Fruit fly (Drosophila melanogaster) whole organism, embryonic: ENCODE measurements around the gene DIP2.

ENCODE experiments used
- Atf-2 ChIP-seq: fragments of 200-800 bp; sonication (Bioruptor generic); optimal IDR thresholded peaks from 2 replicates; lab custom pipeline; 2016; ENCODE audit warnings: missing biosample characterization, missing genetic modification characterization
- B-H1 ChIP-seq: fragments of 200-800 bp; sonication (Bioruptor generic); IDR thresholded peaks from 3 replicates; pipeline ENCODE4 v1.3.6; 2022; ENCODE audit warnings: missing biosample characterization, missing genetic modification characterization
- CG10147 ChIP-seq: fragments of 200-800 bp; sonication (Bioruptor generic); optimal IDR thresholded peaks from 2 replicates; lab custom pipeline; 2019; ENCODE audit warnings: missing biosample characterization, mild to moderate bottlenecking, missing genetic modification characterization, moderate library complexity
- CG10565 ChIP-seq: fragments of 200-800 bp; sonication (Bioruptor generic); optimal IDR thresholded peaks from 3 replicates; lab custom pipeline; 2016; ENCODE audit warnings: missing biosample characterization, mild to moderate bottlenecking, missing genetic modification characterization
- CG11093 ChIP-seq: fragments of 200-800 bp; sonication (Bioruptor generic); IDR thresholded peaks from 3 replicates; pipeline ENCODE4 v1.3.6; 2022; ENCODE audit warnings: missing biosample characterization, missing genetic modification characterization
- CG12104 ChIP-seq: fragments of 200-800 bp; sonication (Bioruptor generic); optimal IDR thresholded peaks from 3 replicates; lab custom pipeline; 2016; ENCODE audit warnings: missing biosample characterization, missing genetic modification characterization
- CG12236 ChIP-seq: fragments of 200-800 bp; sonication (Bioruptor generic); optimal IDR thresholded peaks from 2 replicates; lab custom pipeline; 2016; ENCODE audit warnings: missing biosample characterization, missing genetic modification characterization
- CG13296 ChIP-seq: fragments of 200-800 bp; sonication (Bioruptor generic); optimal IDR thresholded peaks from 3 replicates; lab custom pipeline; 2018; ENCODE audit warnings: missing biosample characterization, mild to moderate bottlenecking, missing genetic modification characterization
- CG16813 ChIP-seq: fragments of 200-800 bp; sonication (Bioruptor generic); IDR thresholded peaks from 3 replicates; pipeline ENCODE4 v1.3.6; 2022; ENCODE audit warnings: missing biosample characterization, missing genetic modification characterization; ENCODE audit not compliant: partially characterized antibody
- CG17359 ChIP-seq: fragments of 200-800 bp; sonication (Bioruptor generic); optimal IDR thresholded peaks from 3 replicates; lab custom pipeline; 2018; ENCODE audit warnings: missing biosample characterization, mild to moderate bottlenecking, missing genetic modification characterization, moderate library complexity
- CG1792 ChIP-seq: fragments of 200-800 bp; sonication (Bioruptor generic); optimal IDR thresholded peaks from 2 replicates; lab custom pipeline; 2016; ENCODE audit warnings: missing biosample characterization, missing genetic modification characterization
- CG31388 ChIP-seq: fragments of 200-800 bp; sonication (Bioruptor generic); optimal IDR thresholded peaks from 2 replicates; lab custom pipeline; 2016; ENCODE audit warnings: missing biosample characterization, missing genetic modification characterization
- CG3163 ChIP-seq: fragments of 200-800 bp; sonication (Bioruptor generic); optimal IDR thresholded peaks from 3 replicates; lab custom pipeline; 2016; ENCODE audit warnings: missing biosample characterization, missing genetic modification characterization
- CG3407 ChIP-seq: fragments of 200-800 bp; sonication (Bioruptor generic); optimal IDR thresholded peaks from 2 replicates; lab custom pipeline; 2018; ENCODE audit warnings: missing biosample characterization, mild to moderate bottlenecking, missing genetic modification characterization
- CG3726 ChIP-seq: fragments of 200-800 bp; sonication (Bioruptor generic); IDR thresholded peaks from 3 replicates; pipeline ENCODE4, ENCODE4 v1.3.6; 2022; ENCODE audit warnings: missing biosample characterization, missing genetic modification characterization
- CG4424 ChIP-seq: fragments of 200-800 bp; sonication (Bioruptor generic); optimal IDR thresholded peaks from 3 replicates; lab custom pipeline; 2016; ENCODE audit warnings: missing biosample characterization, missing genetic modification characterization
- CG7745 ChIP-seq: fragments of 200-800 bp; sonication (Bioruptor generic); optimal IDR thresholded peaks from 2 replicates; lab custom pipeline; 2018; ENCODE audit warnings: missing biosample characterization, mild to moderate bottlenecking, missing genetic modification characterization, moderate library complexity
- CG8359 ChIP-seq: fragments of 200-800 bp; sonication (Bioruptor generic); optimal IDR thresholded peaks from 2 replicates; lab custom pipeline; 2017; ENCODE audit warnings: missing biosample characterization, mild to moderate bottlenecking, missing genetic modification characterization, borderline replicate concordance
- Ets65A ChIP-seq: fragments of 200-800 bp; sonication (Bioruptor generic); peaks from one replicate; lab custom pipeline; 2016; ENCODE audit warnings: missing biosample characterization, missing genetic modification characterization
- Fer2 ChIP-seq: fragments of 200-800 bp; sonication (Bioruptor generic); optimal IDR thresholded peaks from 2 replicates; lab custom pipeline; 2018; ENCODE audit warnings: missing biosample characterization, mild to moderate bottlenecking, missing genetic modification characterization, moderate library complexity
- HmgZ ChIP-seq: fragments of 200-800 bp; sonication (Bioruptor generic); optimal IDR thresholded peaks from 2 replicates; lab custom pipeline; 2018; ENCODE audit warnings: missing biosample characterization, mild to moderate bottlenecking, missing genetic modification characterization
- Hsf ChIP-seq: fragments of 200-800 bp; sonication (Bioruptor generic); optimal IDR thresholded peaks from 3 replicates; lab custom pipeline; 2016; ENCODE audit warnings: missing biosample characterization, missing genetic modification characterization
- MESR4 ChIP-seq: fragments of 200-800 bp; sonication (Bioruptor generic); optimal IDR thresholded peaks from 2 replicates; lab custom pipeline; 2018; ENCODE audit warnings: missing biosample characterization, mild to moderate bottlenecking, missing genetic modification characterization, moderate library complexity
- Optix ChIP-seq: fragments of 200-800 bp; sonication (Bioruptor generic); IDR thresholded peaks from 3 replicates; pipeline ENCODE4 v1.3.6; 2022; ENCODE audit warnings: missing biosample characterization, missing genetic modification characterization
- Xbp1 ChIP-seq: fragments of 200-800 bp; sonication (Bioruptor generic); optimal IDR thresholded peaks from 3 replicates; lab custom pipeline; 2016; ENCODE audit warnings: missing biosample characterization, mild to moderate bottlenecking, missing genetic modification characterization
- btn ChIP-seq: fragments of 200-800 bp; sonication (Bioruptor generic); optimal IDR thresholded peaks from 2 replicates; lab custom pipeline; 2016; ENCODE audit warnings: missing biosample characterization, missing genetic modification characterization
- cad ChIP-seq: fragments of >200 bp; optimal IDR thresholded peaks from 2 replicates; lab custom pipeline; 2017; ENCODE audit warnings: missing biosample characterization, missing genetic modification characterization
- caup ChIP-seq: fragments of 200-800 bp; sonication (Bioruptor generic); optimal IDR thresholded peaks from 3 replicates; lab custom pipeline; 2017; ENCODE audit warnings: missing biosample characterization, mild to moderate bottlenecking, missing genetic modification characterization, moderate library complexity; ENCODE audit not compliant: severe bottlenecking
- chm ChIP-seq: fragments of 200-800 bp; sonication (Bioruptor generic); IDR thresholded peaks from 2 replicates; pipeline ENCODE4 v1.3.6; 2022; ENCODE audit warnings: missing biosample characterization, missing genetic modification characterization
- crp ChIP-seq, 2 experiments: fragments of 200-800 bp; sonication (Bioruptor generic); optimal IDR thresholded peaks; 2 replicates in 1 of 2; 3 replicates in 1 of 2; lab custom pipeline; 2017; ENCODE audit warnings: missing biosample characterization in 2 of 2, missing genetic modification characterization in 2 of 2, mild to moderate bottlenecking in 1 of 2, moderate library complexity in 1 of 2
- dmrt99B ChIP-seq: fragments of 200-800 bp; sonication (Bioruptor generic); optimal IDR thresholded peaks from 2 replicates; lab custom pipeline; 2018; ENCODE audit warnings: missing biosample characterization, mild to moderate bottlenecking, missing genetic modification characterization, moderate library complexity
- emc ChIP-seq: fragments of 200-800 bp; sonication (Bioruptor generic); optimal IDR thresholded peaks from 2 replicates; lab custom pipeline; 2016; ENCODE audit warnings: missing biosample characterization, missing genetic modification characterization
- fd64A ChIP-seq: fragments of 200-800 bp; sonication (Bioruptor generic); optimal IDR thresholded peaks from 3 replicates; lab custom pipeline; 2018; ENCODE audit warnings: missing biosample characterization, mild to moderate bottlenecking, missing genetic modification characterization
- gfzf ChIP-seq: fragments of 200-800 bp; sonication (Bioruptor generic); optimal IDR thresholded peaks from 2 replicates; lab custom pipeline; 2016; ENCODE audit warnings: missing biosample characterization, mild to moderate bottlenecking, missing genetic modification characterization, moderate library complexity
- gt ChIP-seq: fragments of 200-800 bp; sonication (Bioruptor generic); IDR thresholded peaks from 2 replicates; pipeline ENCODE4 v1.3.6; 2022; ENCODE audit warnings: missing biosample characterization, missing genetic modification characterization
- ken ChIP-seq: fragments of 200-800 bp; sonication (Bioruptor generic); IDR thresholded peaks from 3 replicates; pipeline ENCODE4 v1.3.6; 2022; ENCODE audit warnings: missing biosample characterization, missing genetic modification characterization
- klu ChIP-seq: fragments of 200-800 bp; sonication (Bioruptor generic); IDR thresholded peaks from 2 replicates; pipeline ENCODE4 v1.3.6; 2022; ENCODE audit warnings: missing biosample characterization, missing genetic modification characterization
- lmd ChIP-seq: fragments of 200-800 bp; sonication (Bioruptor generic); IDR thresholded peaks from 2 replicates; pipeline ENCODE4 v1.3.6; 2022; ENCODE audit warnings: missing biosample characterization, missing genetic modification characterization
- org-1 ChIP-seq: fragments of 200-800 bp; sonication (Bioruptor generic); optimal IDR thresholded peaks from 2 replicates; lab custom pipeline; 2017; ENCODE audit warnings: missing biosample characterization, missing genetic modification characterization
- ranshi ChIP-seq: fragments of 200-800 bp; sonication (Bioruptor generic); IDR thresholded peaks from 2 replicates; pipeline ENCODE4 v1.3.6; 2022; ENCODE audit warnings: missing biosample characterization, missing genetic modification characterization
- schlank ChIP-seq: fragments of 200-800 bp; sonication (Bioruptor generic); optimal IDR thresholded peaks from 2 replicates; lab custom pipeline; 2018; ENCODE audit warnings: missing biosample characterization, mild to moderate bottlenecking, missing genetic modification characterization
- sens ChIP-seq: fragments of 200-800 bp; sonication (Bioruptor generic); peaks from one replicate; lab custom pipeline; 2016; ENCODE audit warnings: missing biosample characterization, missing genetic modification characterization
- sim ChIP-seq: fragments of 200-800 bp; sonication (Bioruptor generic); IDR thresholded peaks from 2 replicates; pipeline ENCODE4 v1.3.6; 2022; ENCODE audit warnings: missing biosample characterization, missing genetic modification characterization
- sisA ChIP-seq: fragments of 200-800 bp; sonication (Bioruptor generic); IDR thresholded peaks from 2 replicates; pipeline ENCODE4 v1.3.6; 2022; ENCODE audit warnings: missing biosample characterization, missing genetic modification characterization
- tin ChIP-seq: fragments of 200-800 bp; sonication (Bioruptor generic); optimal IDR thresholded peaks from 3 replicates; lab custom pipeline; 2016; ENCODE audit warnings: missing biosample characterization, missing genetic modification characterization
- tll ChIP-seq, 2 experiments: fragments of 200-800 bp in 1 of 2; fragments of >200 bp in 1 of 2; sonication (Bioruptor generic) in 1 of 2; optimal IDR thresholded peaks; 2 replicates each; lab custom pipeline; 2017 to 2019; ENCODE audit warnings: missing biosample characterization in 2 of 2, missing genetic modification characterization in 2 of 2, mild to moderate bottlenecking in 1 of 2, moderate library complexity in 1 of 2
- toy ChIP-seq: fragments of 200-800 bp; sonication (Bioruptor generic); IDR thresholded peaks from 2 replicates; pipeline ENCODE4 v1.3.6; 2022; ENCODE audit warnings: missing biosample characterization, missing genetic modification characterization
- wek ChIP-seq: fragments of 200-800 bp; sonication (Bioruptor generic); optimal IDR thresholded peaks from 3 replicates; lab custom pipeline; 2018; ENCODE audit warnings: missing biosample characterization, mild to moderate bottlenecking, missing genetic modification characterization, moderate library complexity
- zen ChIP-seq: fragments of 200-800 bp; sonication (Bioruptor generic); optimal IDR thresholded peaks from 3 replicates; lab custom pipeline; 2018; ENCODE audit warnings: missing biosample characterization, mild to moderate bottlenecking, missing genetic modification characterization, moderate library complexity
- zf30C ChIP-seq: fragments of 200-800 bp; sonication (Bioruptor generic); optimal IDR thresholded peaks from 3 replicates; lab custom pipeline; 2018; ENCODE audit warnings: missing biosample characterization, mild to moderate bottlenecking, missing genetic modification characterization

Gene DIP2

DNA sequence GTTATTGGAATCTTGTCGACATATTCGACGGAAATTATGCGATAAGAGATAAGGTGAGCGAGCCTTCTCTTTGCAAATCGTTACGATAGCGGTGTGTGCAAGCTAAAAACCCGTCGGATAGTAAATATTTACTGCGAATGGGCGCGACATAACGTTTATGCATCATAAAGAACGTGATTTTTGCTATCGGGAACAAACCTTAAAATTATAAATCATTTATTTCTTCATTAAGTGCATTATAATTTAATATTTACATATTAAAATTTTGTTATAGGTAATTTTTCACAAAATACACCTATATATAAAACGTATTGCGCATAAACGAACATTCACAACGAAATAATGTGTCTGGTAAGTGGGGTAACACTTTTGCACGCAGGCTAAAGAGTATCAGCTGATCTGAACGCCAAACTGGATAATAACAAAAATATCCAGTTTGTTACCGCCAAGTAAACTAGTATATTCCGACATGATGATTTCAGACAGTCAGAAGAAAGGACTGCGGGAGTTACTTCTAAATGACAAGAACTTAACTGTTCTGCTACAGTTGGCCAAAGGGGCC, 52.0 kb downstream of the DIP2 start, which contains the start of the genes Gk1 and CG13876 (continued):
- TF ChIP-seq dmrt99B (peak; percentile 96), CG8359 (peak; percentile 82), sisA (GFP tag; lab: Robert Waterston, UW) (peak; percentile 81), gt (GFP tag; lab: Robert Waterston, UW) (peak; percentile 71), Atf-2 (GFP tag; lab: Kevin White, UChicago) (peak; percentile 27), org-1 (GFP tag; lab: Kevin White, UChicago) (peak; percentile 86), CG10147 (peak; percentile 97), CG12236 (GFP tag; lab: Kevin White, UChicago) (no peak), klu (GFP tag; lab: Robert Waterston, UW) (peak; percentile 83; the same call in 1 of the 2 replicates), chm (GFP tag; lab: Robert Waterston, UW) (peak; percentile 96), CG13296 (GFP tag; lab: Kevin White, UChicago) (peak; percentile 97), lmd (GFP tag; lab: Robert Waterston, UW) (peak; percentile 89), CG3163 (GFP tag; lab: Kevin White, UChicago) (no peak), crp (GFP tag; optimal IDR thresholded peaks at IDR 0.05; lab: Kevin White, UChicago) (peak; percentile 33 to 88), CG31388 (GFP tag; lab: Kevin White, UChicago) (peak; percentile 59), CG7745 (tag; lab: Kevin White, UChicago) (peak; percentile 70), sim (GFP tag; lab: Robert Waterston, UW) (peak; percentile 91), CG17359 (tag; lab: Kevin White, UChicago) (peak; percentile 96), Xbp1 (GFP tag; lab: Kevin White, UChicago) (peak; percentile 93), gfzf (GFP tag; lab: Kevin White, UChicago) (no peak), tin (GFP tag; lab: Kevin White, UChicago) (peak; percentile 86), B-H1 (GFP tag; lab: Robert Waterston, UW) (peak; percentile 87), zen (tag; lab: Kevin White, UChicago) (peak; percentile 97), wek (GFP tag; lab: Kevin White, UChicago) (peak; percentile 51), CG1792 (GFP tag; lab: Kevin White, UChicago) (no peak), tll (GFP tag; optimal IDR thresholded peaks at IDR 0.05; lab: Kevin White, UChicago) (peak in 1 of 2 experiments; percentile 62), toy (GFP tag; lab: Robert Waterston, UW) (peak; percentile 82), CG3407 (GFP tag; lab: Kevin White, UChicago) (peak; percentile 87), CG3726 (GFP tag; lab: Robert Waterston, UW) (peak; percentile 83), CG10565 (peak; percentile 6), Optix (peak; percentile 72; the same call in 2 of the 3 replicates), fd64A (GFP tag; lab: Kevin White, UChicago) (peak; percentile 87), schlank (tag; lab: Kevin White, UChicago) (peak; percentile 90), Fer2 (tag; lab: Kevin White, UChicago) (peak; percentile 95), caup (GFP tag; lab: Kevin White, UChicago) (peak; percentile 95), ken (GFP tag; lab: Robert Waterston, UW) (peak; percentile 91), CG12104 (GFP tag; lab: Kevin White, UChicago) (peak; percentile 93), HmgZ (tag; lab: Kevin White, UChicago) (peak; percentile 98), sens (GFP tag; lab: Kevin White, UChicago) (no peak), btn (GFP tag; lab: Kevin White, UChicago) (no peak), Hsf (GFP tag; lab: Kevin White, UChicago) (peak; percentile 67), zf30C (GFP tag; lab: Kevin White, UChicago) (peak; percentile 25), Ets65A (GFP tag; lab: Kevin White, UChicago) (peak; percentile 92), emc (GFP tag; lab: Kevin White, UChicago) (peak; percentile 19), ranshi (GFP tag; lab: Robert Waterston, UW) (peak; percentile 94), cad (GFP tag; lab: Kevin White, UChicago) (no peak), CG11093 (GFP tag; lab: Robert Waterston, UW) (peak; percentile 76), CG16813 (GFP tag; lab: Robert Waterston, UW) (no peak), MESR4 (GFP tag; lab: Kevin White, UChicago) (peak; percentile 48), CG4424 (GFP tag; lab: Kevin White, UChicago) (peak; percentile 91)
